Worm (Caenorhabditis elegans): Measurements from ENCODE around the gene F58H7.1.
"Not testable (repeated sequence)": the region's sequence is repeated elsewhere in the genome, so short reads cannot be mapped to it uniquely, and the experiment has no call there.

F58H7.1 gene

DNA sequence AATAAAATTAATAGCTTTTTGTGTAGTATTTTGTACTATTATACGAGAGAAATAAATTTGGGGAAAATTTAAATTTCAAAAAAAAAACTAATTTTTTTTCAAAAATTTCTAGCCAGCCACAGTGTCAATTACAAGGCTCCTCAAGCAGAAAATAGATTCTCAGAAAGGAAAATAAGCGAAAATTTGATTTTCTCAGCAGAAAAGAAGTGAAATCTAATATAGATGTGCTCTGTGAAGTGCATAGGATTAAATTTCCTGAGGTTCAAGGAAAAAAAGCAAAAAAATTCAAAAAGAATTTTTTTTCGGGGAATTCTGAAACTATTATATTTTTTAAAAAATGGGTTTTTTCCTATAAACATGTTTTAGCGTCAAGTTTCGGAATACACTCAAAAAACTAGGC, 8.1 kb downstream of the F58H7.1 start:
- TF ChIP-seq lim-7 (GFP tag; IDR thresholded peaks at IDR 0.05) = no peak
- TF ChIP-seq ces-1 (GFP tag; optimal IDR thresholded peaks at IDR 0.05) = peak; percentile 83
- TF ChIP-seq fkh-10 (GFP tag; optimal IDR thresholded peaks at IDR 0.05) = peak; percentile 84

DNA sequence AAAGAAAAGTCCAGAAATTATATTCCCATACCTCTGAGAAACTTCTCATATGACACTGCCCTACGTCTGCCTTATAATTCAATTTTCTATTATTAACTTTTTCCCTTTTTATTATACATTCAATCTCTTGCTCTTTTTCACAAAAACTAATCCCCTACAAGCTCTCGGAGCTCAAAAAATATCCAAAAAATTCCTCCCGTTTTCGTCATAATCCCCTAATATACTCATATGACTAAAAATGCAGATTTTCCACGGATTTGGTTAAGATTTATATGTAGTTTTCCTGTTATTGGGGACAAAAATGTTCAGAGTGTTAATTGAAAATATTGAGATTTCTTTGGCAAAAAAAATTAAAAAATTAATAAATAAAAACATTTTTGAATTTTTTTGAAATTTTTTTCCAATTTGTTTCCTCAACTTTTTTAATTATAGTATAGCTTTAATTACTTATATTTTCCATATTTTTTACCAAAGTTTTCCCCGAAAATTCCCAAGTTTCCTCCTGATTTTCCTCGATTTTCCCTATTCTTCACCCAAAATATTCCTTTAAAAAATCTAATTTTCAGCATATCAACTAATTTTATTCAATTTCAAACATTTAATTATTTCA, 11.2 kb downstream of the F58H7.1 start, which contains the start of gene lgc-30:
Gene lgc-30 (plus strand): TSS at position 560 of the 610 bp plus-strand sequence.
- TF ChIP-seq Y5F2A.4 (GFP tag; optimal IDR thresholded peaks at IDR 0.05) (no peak), ceh-44 (GFP tag; IDR thresholded peaks at IDR 0.05) (no peak), mxl-2 (GFP tag; conservative IDR thresholded peaks at IDR 0.05) (no peak)

DNA sequence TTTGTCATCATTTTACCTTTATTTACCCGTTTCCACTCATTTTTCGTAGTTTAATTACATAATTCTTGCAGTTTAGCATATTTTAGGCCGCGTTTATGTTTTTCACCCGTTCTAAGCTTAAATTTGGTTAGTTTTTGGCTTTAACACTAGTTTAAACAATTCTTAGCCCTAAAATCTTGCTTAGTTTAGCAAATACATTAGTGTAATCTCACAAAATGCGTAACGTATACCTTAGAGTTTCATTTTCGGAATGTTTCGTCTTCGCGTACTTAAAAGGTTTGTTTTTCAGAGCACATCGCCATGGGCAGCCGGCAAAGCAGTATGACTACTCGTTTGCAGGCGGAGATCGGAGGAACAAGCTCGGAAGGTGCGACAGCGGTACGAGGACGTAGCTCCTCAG, 15.9 kb downstream of the F58H7.1 start, which contains the start of gene F58H7.5:
Gene F58H7.5 (plus strand): TSS at position 301 of the 400 bp plus-strand sequence.
- TF ChIP-seq ZK546.5 (tag; optimal IDR thresholded peaks at IDR 0.05) (no peak), nhr-11 (tag; optimal IDR thresholded peaks at IDR 0.05) (no peak), dmd-6 (GFP tag; IDR thresholded peaks at IDR 0.05) (no peak), lim-7 (GFP tag; IDR thresholded peaks at IDR 0.05) (no peak), lin-13 (GFP tag; optimal IDR thresholded peaks at IDR 0.05) (no peak), ceh-44 (GFP tag; IDR thresholded peaks at IDR 0.05) (no peak), mdl-1 (tag; optimal IDR thresholded peaks at IDR 0.05) (no peak), pha-4 (GFP tag; IDR thresholded peaks at IDR 0.05) (no peak), pha-4 (tag; optimal IDR thresholded peaks at IDR 0.05) (no peak), T20F7.1 (GFP tag; optimal IDR thresholded peaks at IDR 0.05) (no peak), F26F4.8 (GFP tag; conservative IDR thresholded peaks at IDR 0.05) (no peak), set-16 (GFP tag; IDR thresholded peaks at IDR 0.05) (no peak), unc-39 (tag; optimal IDR thresholded peaks at IDR 0.05) (no peak), ctbp-1 (GFP tag; IDR thresholded peaks at IDR 0.05) (no peak), egl-27 (tag; optimal IDR thresholded peaks at IDR 0.05) (no peak)

DNA sequence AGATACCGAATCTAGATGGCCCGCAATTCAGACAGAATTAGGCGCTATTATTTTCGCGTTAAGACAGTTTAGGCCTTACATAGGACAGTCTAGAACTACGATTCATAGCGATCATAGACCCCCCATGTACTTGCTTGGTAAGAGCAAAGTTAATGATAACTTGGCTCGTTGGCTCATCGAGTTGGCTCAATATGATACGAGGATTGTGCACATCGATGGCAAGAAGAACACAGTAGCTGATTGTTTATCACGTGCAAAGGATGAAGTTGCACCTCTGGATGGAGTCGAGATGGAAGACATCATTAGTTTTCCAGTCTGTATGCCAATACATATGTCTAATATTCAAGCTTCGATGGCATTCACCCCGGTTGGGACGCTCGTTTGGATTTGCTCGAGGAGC, 18.0 kb downstream of the F58H7.1 start:
- TF ChIP-seq ceh-82 (tag; optimal IDR thresholded peaks at IDR 0.05) = no peak
- no peak for TF ChIP-seq spr-1 (tag; optimal IDR thresholded peaks at IDR 0.05)
- TF ChIP-seq snpc-4 (tag; optimal IDR thresholded peaks at IDR 0.05) = no peak
- no peak for TF ChIP-seq dmd-9 (GFP tag; IDR thresholded peaks at IDR 0.05)
- TF ChIP-seq ceh-20 (GFP tag; IDR thresholded peaks at IDR 0.05) = no peak
- TF ChIP-seq unc-62 (GFP tag; optimal IDR thresholded peaks at IDR 0.05 in 1 of 2) = peak in 1 of 2 experiments; percentile 91
- TF ChIP-seq unc-62 (tag; optimal IDR thresholded peaks at IDR 0.05) = no peak

DNA sequence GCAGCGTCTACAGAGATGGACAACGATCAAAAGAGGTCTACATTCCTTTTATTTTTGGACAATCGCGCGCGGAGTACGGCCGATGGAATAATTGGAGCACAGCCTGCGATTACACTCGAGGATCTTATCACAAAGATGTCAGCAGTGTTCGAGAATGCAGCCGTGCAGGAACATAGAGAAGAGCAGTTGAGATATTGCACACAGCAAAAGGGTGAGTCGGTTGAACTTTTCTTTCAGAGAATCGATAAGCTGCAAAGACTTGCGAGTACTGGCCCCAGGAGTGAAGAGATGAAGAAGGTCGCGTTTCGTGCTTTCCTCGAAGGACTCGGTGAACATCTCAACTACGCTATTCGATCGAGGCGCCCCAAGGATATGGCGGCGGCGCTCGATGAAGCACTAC, 20.8 kb downstream of the F58H7.1 start:
- TF ChIP-seq mxl-3 (GFP tag; optimal IDR thresholded peaks at IDR 0.05) = no peak
- TF ChIP-seq aha-1 (tag) = peak; percentile 84
- TF ChIP-seq cey-2 (tag; optimal IDR thresholded peaks at IDR 0.05; ENCODE audit: borderline replicate concordance, insufficient read depth) = no peak
- no peak for TF ChIP-seq ceh-62 (tag; optimal IDR thresholded peaks at IDR 0.05)
- 0 out of 2 replicates have a peak, but pooled peaks have one; percentile 60 for TF ChIP-seq D1046.2 (GFP tag; IDR thresholded peaks at IDR 0.05)
- no peak for TF ChIP-seq zip-2 (tag; optimal IDR thresholded peaks at IDR 0.05)

DNA sequence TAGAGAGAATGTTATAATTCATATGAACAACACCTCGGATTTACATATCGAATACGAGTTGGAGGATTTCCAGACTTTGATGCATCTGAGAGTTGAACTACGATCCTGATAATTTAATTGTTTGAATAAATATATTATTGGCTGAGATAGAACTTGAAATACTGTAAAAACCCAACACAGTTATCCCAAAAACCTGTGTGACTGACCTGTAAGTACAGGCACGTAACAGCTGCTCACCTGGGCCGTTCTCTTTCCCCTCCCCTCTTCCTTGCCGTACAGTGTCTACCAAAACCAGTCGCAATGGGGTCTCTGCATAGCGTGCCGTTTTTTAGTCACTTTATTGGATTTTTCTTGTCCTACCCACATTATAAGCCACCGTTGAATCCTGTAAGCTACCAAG, 30.7 kb downstream of the F58H7.1 start, which contains the start of gene fbxc-12:
Gene fbxc-12 (plus strand): TSS at position 301 of the 400 bp plus-strand sequence.
- TF ChIP-seq lin-39 (tag; optimal IDR thresholded peaks at IDR 0.05); unc-62 (GFP tag; optimal IDR thresholded peaks at IDR 0.05 in 1 of 2); unc-62 (tag; optimal IDR thresholded peaks at IDR 0.05); skn-1 (tag; optimal IDR thresholded peaks at IDR 0.05): not testable (repeated sequence)
